Fruit fly (Drosophila melanogaster) whole organism, embryonic: Measurements from ENCODE around the gene CG31103.

Experiments used
- Asciz ChIP-seq: fragments of 200-800 bp; sonication (Bioruptor generic); optimal IDR thresholded peaks from 2 replicates; lab custom pipeline; 2017; ENCODE audit warnings: missing biosample characterization, mild to moderate bottlenecking, missing genetic modification characterization, missing genetic modification reagents
- CG13287 ChIP-seq: fragments of 200-800 bp; sonication (Bioruptor generic); IDR thresholded peaks from 2 replicates; pipeline ENCODE4 v1.3.6; 2022; ENCODE audit warnings: missing biosample characterization, missing genetic modification characterization; ENCODE audit not compliant: partially characterized antibody
- CG3726 ChIP-seq: fragments of 200-800 bp; sonication (Bioruptor generic); IDR thresholded peaks from 3 replicates; pipeline ENCODE4, ENCODE4 v1.3.6; 2022; ENCODE audit warnings: missing biosample characterization, missing genetic modification characterization
- CG5953 ChIP-seq: fragments of 200-800 bp; sonication (Bioruptor generic); IDR thresholded peaks from 2 replicates; pipeline ENCODE4 v1.3.6; 2022; ENCODE audit warnings: missing biosample characterization, missing genetic modification characterization
- CG8765 ChIP-seq: fragments of 200-800 bp; sonication (Bioruptor generic); IDR thresholded peaks from 2 replicates; pipeline ENCODE4 v1.3.6; 2022; ENCODE audit warnings: missing biosample characterization, missing genetic modification characterization
- E2f1 ChIP-seq: fragments of 200-800 bp; sonication (Bioruptor generic); IDR thresholded peaks from 2 replicates; pipeline ENCODE4 v1.3.6; 2022; ENCODE audit warnings: missing biosample characterization, missing genetic modification characterization
- kay ChIP-seq: fragments of 200-800 bp; sonication (Bioruptor generic); optimal IDR thresholded peaks from 2 replicates; lab custom pipeline; 2016; ENCODE audit warnings: missing biosample characterization, missing genetic modification characterization
- unc-4 ChIP-seq: fragments of 200-800 bp; sonication (Bioruptor generic); IDR thresholded peaks from 2 replicates; pipeline ENCODE4 v1.3.6; 2022; ENCODE audit warnings: missing biosample characterization, missing genetic modification characterization; ENCODE audit not compliant: partially characterized antibody
- usp ChIP-seq: fragments of >200 bp; optimal IDR thresholded peaks from 2 replicates; lab custom pipeline; 2017; ENCODE audit warnings: missing biosample characterization, missing genetic modification characterization
- vfl ChIP-seq: fragments of 200-800 bp; sonication (Bioruptor generic); optimal IDR thresholded peaks from 2 replicates; lab custom pipeline; 2016; ENCODE audit warnings: missing biosample characterization, missing genetic modification characterization

- no peak for TF ChIP-seq CG3726 (GFP tag; lab: Robert Waterston, UW)
- TF ChIP-seq CG8765 (GFP tag; lab: Robert Waterston, UW): no peak
- TF ChIP-seq E2f1 (GFP tag; lab: Robert Waterston, UW): no peak
- no peak for TF ChIP-seq usp
- no peak for TF ChIP-seq CG13287 (GFP tag; lab: Robert Waterston, UW)
- TF ChIP-seq Asciz (GFP tag; lab: Kevin White, UChicago): no peak
- TF ChIP-seq kay: no peak
- no peak for TF ChIP-seq unc-4
- no peak for TF ChIP-seq vfl (GFP tag; lab: Kevin White, UChicago)
- TF ChIP-seq CG5953 (GFP tag; lab: Robert Waterston, UW): no peak
Measured at dm6 chr3R:25208042-25208766, 10.9 kb upstream of the CG31103 start, which contains the start of gene Cad96Ca.
